Fruit fly (Drosophila melanogaster): ENCODE data around the gene CG5013.

dm6 chr3R:16071689-16072580, 22.5 kb downstream of the CG5013 start:
- TF ChIP-seq CG8478 (optimal IDR thresholded peaks at IDR 0.05): no peak
- TF ChIP-seq CTCF (optimal IDR thresholded peaks at IDR 0.05): no peak

All from S2 (cell line).